Worm (Caenorhabditis elegans): ENCODE measurements around the gene K02F6.4.
A peak's percentile ranks its signal among the peaks of the same experiment; 100 is the strongest.

K02F6.4 gene

ce11 chrII:2586861-2587554 lies 48.7 kb downstream of the K02F6.4 start, which contains the start of the genes F33H12.7 and sri-39:
Gene F33H12.7, minus strand, starts transcription at chrII:2586911.
Gene sri-39, plus strand, starts transcription at chrII:2587504.
- TF ChIP-seq lin-35 (GFP tag; optimal IDR thresholded peaks at IDR 0.05) (peak in 1 of 2 experiments; percentile 12), mef-2 (tag; optimal IDR thresholded peaks at IDR 0.05) (no peak), sup-37 (GFP tag; optimal IDR thresholded peaks at IDR 0.05) (no peak), sptf-1 (tag; optimal IDR thresholded peaks at IDR 0.05) (no peak), isw-1 (GFP tag; IDR thresholded peaks at IDR 0.05) (no peak), efl-1 (optimal IDR thresholded peaks at IDR 0.05) (no peak), efl-1 (GFP tag; optimal IDR thresholded peaks at IDR 0.05 in 1 of 2) (peak in 1 of 2 experiments; percentile 74), zip-4 (GFP tag; optimal IDR thresholded peaks at IDR 0.05) (no peak), ceh-88 (GFP tag; IDR thresholded peaks at IDR 0.05) (no peak), elt-2 (tag; optimal IDR thresholded peaks at IDR 0.05) (peak; percentile 96), efl-3 (GFP tag; optimal IDR thresholded peaks at IDR 0.05) (no peak), ceh-8 (GFP tag; optimal IDR thresholded peaks at IDR 0.05) (no peak), hlh-17 (GFP tag; optimal IDR thresholded peaks at IDR 0.05; ENCODE audit: borderline replicate concordance) (no peak), Y116A8C.19 (tag; optimal IDR thresholded peaks at IDR 0.05; ENCODE audit: borderline replicate concordance) (no peak), jun-1 (tag; optimal IDR thresholded peaks at IDR 0.05) (peak; percentile 52), pag-3 (tag; optimal IDR thresholded peaks at IDR 0.05; ENCODE audit: borderline replicate concordance, insufficient read depth) (no peak), aha-1 (tag; optimal IDR thresholded peaks at IDR 0.05) (no peak), nhr-77 (tag; optimal IDR thresholded peaks at IDR 0.05) (no peak), tbx-2 (tag; optimal IDR thresholded peaks at IDR 0.05) (no peak), C34B4.2 (tag; optimal IDR thresholded peaks at IDR 0.05) (no peak), nhr-85 (tag) (no peak), nhr-19 (GFP tag; conservative IDR thresholded peaks at IDR 0.05) (no peak), tlp-1 (tag; optimal IDR thresholded peaks at IDR 0.05) (no peak), fkh-4 (tag; optimal IDR thresholded peaks at IDR 0.05; ENCODE audit: borderline replicate concordance) (no peak), ets-5 (GFP tag; IDR thresholded peaks at IDR 0.05) (no peak)

Data from whole organism, L1 larva.